Worm (Caenorhabditis elegans) whole organism, mixed stage, embryonic: Measurements from ENCODE around the gene F19F10.1.

Experiments used
- ceh-43 ChIP-seq: fragments of 200-800 bp; sonication (Bioruptor generic); optimal IDR thresholded peaks from 2 replicates; lab custom pipeline; 2018; ENCODE audit warnings: mild to moderate bottlenecking, missing genetic modification characterization, moderate library complexity, missing compliant biosample characterization
- drap-1 ChIP-seq: fragments of 200-800 bp; sonication (Bioruptor generic); optimal IDR thresholded peaks from 3 replicates; lab custom pipeline; 2018; ENCODE audit warnings: mild to moderate bottlenecking, missing genetic modification characterization, missing compliant biosample characterization
- elt-1 ChIP-seq: sonication (generic microtip); optimal IDR thresholded peaks from 2 replicates; lab custom pipeline; 2017; ENCODE audit warnings: missing genetic modification characterization, mild to moderate bottlenecking, missing compliant biosample characterization, antibody characterized with exemption, moderate library complexity, borderline replicate concordance; ENCODE audit not compliant: insufficient read depth
- hlh-1 ChIP-seq: fragments of 150-350 bp; optimal IDR thresholded peaks from 2 replicates; lab custom pipeline; 2014; ENCODE audit warnings: missing biosample characterization, missing genetic modification reagents, missing genetic modification characterization
- lsy-2 ChIP-seq: fragments of 150-350 bp; optimal IDR thresholded peaks from 2 replicates; lab custom pipeline; 2014; ENCODE audit warnings: missing biosample characterization, missing genetic modification characterization
- mab-5 ChIP-seq: fragments of 150-350 bp; optimal IDR thresholded peaks from 2 replicates; lab custom pipeline; 2014; ENCODE audit warnings: missing biosample characterization, missing genetic modification characterization
- nhr-12 ChIP-seq: fragments of 150-350 bp; optimal IDR thresholded peaks from 2 replicates; lab custom pipeline; 2014; ENCODE audit warnings: missing biosample characterization, missing genetic modification characterization
- nhr-237 ChIP-seq: fragments of 150-350 bp; optimal IDR thresholded peaks from 2 replicates; lab custom pipeline; 2014; ENCODE audit warnings: missing biosample characterization, missing genetic modification characterization
- nhr-76 ChIP-seq: sonication (generic microtip); optimal IDR thresholded peaks from 2 replicates; lab custom pipeline; 2017; ENCODE audit warnings: missing biosample characterization, missing genetic modification characterization
- pha-4 ChIP-seq: fragments of 150-350 bp; optimal IDR thresholded peaks from 2 replicates; lab custom pipeline; 2018; ENCODE audit warnings: missing biosample characterization, missing genetic modification reagents, missing genetic modification characterization
- snpc-4 ChIP-seq: fragments of 150-350 bp; optimal IDR thresholded peaks from 2 replicates; lab custom pipeline; 2014; ENCODE audit warnings: missing biosample characterization, missing genetic modification characterization
- unc-62 ChIP-seq: fragments of 150-350 bp; optimal IDR thresholded peaks from 2 replicates; lab custom pipeline; 2014; ENCODE audit warnings: missing biosample characterization, missing genetic modification reagents, missing genetic modification characterization
- ztf-11 ChIP-seq: fragments of 150-350 bp; optimal IDR thresholded peaks from 2 replicates; lab custom pipeline; 2014; ENCODE audit warnings: missing biosample characterization, missing genetic modification characterization

DNA sequence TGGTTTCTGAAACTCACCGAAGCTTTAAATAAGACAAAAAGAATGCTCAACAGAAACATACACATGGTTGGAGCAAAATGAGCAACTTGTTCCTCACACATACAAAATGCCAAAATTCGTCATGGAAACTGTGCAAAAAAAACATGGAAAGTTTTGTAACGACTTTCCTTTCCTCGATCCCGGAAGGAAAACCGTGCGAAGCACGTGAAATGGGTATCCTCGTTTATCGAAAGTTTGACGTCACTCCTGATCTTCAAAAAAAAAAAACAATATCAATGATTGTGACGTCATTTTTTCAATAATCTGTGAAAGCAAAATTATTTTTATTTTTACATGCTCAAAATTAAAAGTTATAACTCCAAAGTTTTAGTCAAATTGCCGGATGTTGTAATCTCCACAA, 7.2 kb downstream of the F19F10.1 start, which contains the start of gene clec-212:
- TF ChIP-seq nhr-76 (tag; lab: Kevin White, UChicago) (no peak), hlh-1 (tag; lab: Kevin White, UChicago) (no peak), pha-4 (no peak), unc-62 (GFP tag; lab: Kevin White, UChicago) (no peak), lsy-2 (tag; lab: Kevin White, UChicago) (no peak), nhr-12 (tag; lab: Kevin White, UChicago) (no peak), drap-1 (GFP tag; lab: Kevin White, UChicago) (no peak), snpc-4 (tag; lab: Kevin White, UChicago) (no peak), ztf-11 (tag; lab: Kevin White, UChicago) (no peak), nhr-237 (no peak), ceh-43 (no peak), elt-1 (tag; lab: Kevin White, UChicago) (no peak), mab-5 (tag; lab: Kevin White, UChicago) (no peak)
